Fruit fly (Drosophila melanogaster) whole organism, prepupa: Measurements from ENCODE around the gene JIL-1.

ENCODE experiments used
- Blimp-1 ChIP-seq: fragments of 200-800 bp; sonication (Bioruptor generic); optimal IDR thresholded peaks from 3 replicates; lab custom pipeline; 2017; ENCODE audit warnings: missing biosample characterization, missing genetic modification characterization, mild to moderate bottlenecking, moderate library complexity, missing genetic modification reagents
- CG11294 ChIP-seq: fragments of 200-800 bp; sonication (Bioruptor generic); IDR thresholded peaks from 2 replicates; pipeline ENCODE4 v1.3.6; 2022; ENCODE audit warnings: missing biosample characterization, missing genetic modification characterization
- CG11762 ChIP-seq: fragments of 200-800 bp; sonication (Bioruptor generic); optimal IDR thresholded peaks from 3 replicates; lab custom pipeline; 2016; ENCODE audit warnings: missing biosample characterization, missing genetic modification characterization; ENCODE audit not compliant: insufficient read depth
- CG11902 ChIP-seq: fragments of 200-800 bp; sonication (Bioruptor generic); optimal IDR thresholded peaks from 3 replicates; lab custom pipeline; 2016; ENCODE audit warnings: missing biosample characterization, missing genetic modification characterization
- CG15336 ChIP-seq: fragments of 200-800 bp; sonication (Bioruptor generic); IDR thresholded peaks from 2 replicates; pipeline ENCODE4 v1.3.6; 2022; ENCODE audit warnings: missing biosample characterization, missing genetic modification characterization
- CG16779 ChIP-seq: fragments of 200-800 bp; sonication (Bioruptor generic); optimal IDR thresholded peaks from 3 replicates; lab custom pipeline; 2017; ENCODE audit warnings: missing biosample characterization, mild to moderate bottlenecking, missing genetic modification characterization
- CG3032 ChIP-seq: fragments of 200-800 bp; optimal IDR thresholded peaks from 2 replicates; lab custom pipeline; 2019; ENCODE audit warnings: missing biosample characterization, mild to moderate bottlenecking, missing genetic modification characterization, moderate library complexity
- CG31627 ChIP-seq: fragments of 200-800 bp; sonication (Bioruptor generic); optimal IDR thresholded peaks from 3 replicates; lab custom pipeline; 2016; ENCODE audit warnings: missing biosample characterization, missing genetic modification characterization
- CG32006 ChIP-seq: fragments of 200-800 bp; sonication (Bioruptor generic); optimal IDR thresholded peaks from 3 replicates; lab custom pipeline; 2017; ENCODE audit warnings: missing biosample characterization, mild to moderate bottlenecking, missing genetic modification characterization
- CG34406 ChIP-seq: fragments of 200-800 bp; sonication (Bioruptor generic); optimal IDR thresholded peaks from 3 replicates; lab custom pipeline; 2016; ENCODE audit warnings: missing biosample characterization, missing genetic modification characterization
- CG3919 ChIP-seq: fragments of 200-800 bp; sonication (Bioruptor generic); optimal IDR thresholded peaks from 3 replicates; lab custom pipeline; 2016; ENCODE audit warnings: missing biosample characterization, missing genetic modification characterization
- CG4318 ChIP-seq: fragments of 200-800 bp; sonication (Bioruptor generic); optimal IDR thresholded peaks from 3 replicates; lab custom pipeline; 2017; ENCODE audit warnings: missing biosample characterization, mild to moderate bottlenecking, missing genetic modification characterization
- CG6276 ChIP-seq: fragments of 200-800 bp; sonication (Bioruptor generic); optimal IDR thresholded peaks from 2 replicates; lab custom pipeline; 2017; ENCODE audit warnings: missing biosample characterization, mild to moderate bottlenecking, missing genetic modification characterization
- CG6792 ChIP-seq: fragments of 200-800 bp; sonication (Bioruptor generic); optimal IDR thresholded peaks from 3 replicates; lab custom pipeline; 2016; ENCODE audit warnings: missing biosample characterization, missing genetic modification characterization
- CG6808 ChIP-seq: fragments of 200-800 bp; sonication (Bioruptor generic); optimal IDR thresholded peaks from 3 replicates; lab custom pipeline; 2017; ENCODE audit warnings: missing biosample characterization, missing genetic modification characterization, mild to moderate bottlenecking, moderate library complexity, missing genetic modification reagents
- CG6854 ChIP-seq: fragments of 200-800 bp; sonication (Bioruptor generic); optimal IDR thresholded peaks from 2 replicates; lab custom pipeline; 2017; ENCODE audit warnings: missing biosample characterization, mild to moderate bottlenecking, missing genetic modification characterization
- CG8119 ChIP-seq: fragments of 200-800 bp; sonication (Bioruptor generic); IDR thresholded peaks from 3 replicates; pipeline ENCODE4 v1.3.6; 2022; ENCODE audit warnings: missing biosample characterization, missing genetic modification characterization
- CG8319 ChIP-seq: fragments of 200-800 bp; sonication (Bioruptor generic); optimal IDR thresholded peaks from 3 replicates; lab custom pipeline; 2016; ENCODE audit warnings: missing biosample characterization, missing genetic modification characterization
- CG8632 ChIP-seq: fragments of 200-800 bp; sonication (Bioruptor generic); optimal IDR thresholded peaks from 3 replicates; lab custom pipeline; 2016; ENCODE audit warnings: missing biosample characterization, missing genetic modification characterization
- CG9139 ChIP-seq: fragments of 200-800 bp; sonication (Bioruptor generic); optimal IDR thresholded peaks from 3 replicates; lab custom pipeline; 2017; ENCODE audit warnings: missing biosample characterization, mild to moderate bottlenecking, missing genetic modification characterization
- Eip75B ChIP-seq: fragments of 200-800 bp; sonication (Bioruptor generic); optimal IDR thresholded peaks from 3 replicates; lab custom pipeline; 2016; ENCODE audit warnings: missing biosample characterization, missing genetic modification characterization
- Eip78C ChIP-seq: fragments of 200-800 bp; sonication (Bioruptor generic); peaks from one replicate; lab custom pipeline; 2016; ENCODE audit warnings: missing biosample characterization, missing genetic modification characterization
- Eip93F ChIP-seq: fragments of 200-800 bp; sonication (Bioruptor generic); optimal IDR thresholded peaks from 2 replicates; lab custom pipeline; 2016; ENCODE audit warnings: missing biosample characterization, mild to moderate bottlenecking, missing genetic modification characterization
- Hr39 ChIP-seq: fragments of 200-800 bp; sonication (Bioruptor generic); optimal IDR thresholded peaks from 2 replicates; lab custom pipeline; 2016; ENCODE audit warnings: missing biosample characterization, missing genetic modification characterization
- Hr4 ChIP-seq: fragments of 200-800 bp; sonication (Bioruptor generic); optimal IDR thresholded peaks from 3 replicates; lab custom pipeline; 2016; ENCODE audit warnings: missing biosample characterization, missing genetic modification characterization
- Lpt ChIP-seq: fragments of 200-800 bp; sonication (Bioruptor generic); optimal IDR thresholded peaks from 3 replicates; lab custom pipeline; 2016; ENCODE audit warnings: missing biosample characterization, missing genetic modification characterization
- Met ChIP-seq: fragments of 200-800 bp; sonication (Bioruptor generic); optimal IDR thresholded peaks from 3 replicates; lab custom pipeline; 2016; ENCODE audit warnings: missing biosample characterization, missing genetic modification characterization
- Smox ChIP-seq: fragments of 200-800 bp; sonication (Bioruptor generic); optimal IDR thresholded peaks from 3 replicates; lab custom pipeline; 2016; ENCODE audit warnings: missing biosample characterization, missing genetic modification characterization
- Sox15 ChIP-seq: fragments of 200-800 bp; sonication (Bioruptor generic); optimal IDR thresholded peaks from 3 replicates; lab custom pipeline; 2016; ENCODE audit warnings: missing biosample characterization, missing genetic modification characterization
- achi ChIP-seq: fragments of 200-800 bp; sonication (Bioruptor generic); optimal IDR thresholded peaks from 3 replicates; lab custom pipeline; 2016; ENCODE audit warnings: missing biosample characterization, missing genetic modification characterization
- acj6 ChIP-seq: fragments of 200-800 bp; sonication (Bioruptor generic); optimal IDR thresholded peaks from 3 replicates; lab custom pipeline; 2016; ENCODE audit warnings: missing biosample characterization, missing genetic modification characterization
- dsx ChIP-seq: fragments of 200-800 bp; optimal IDR thresholded peaks from 3 replicates; lab custom pipeline; 2019; ENCODE audit warnings: missing biosample characterization, mild to moderate bottlenecking, missing genetic modification characterization, moderate library complexity; ENCODE audit not compliant: poor library complexity, severe bottlenecking
- eg ChIP-seq: fragments of 200-800 bp; sonication (Bioruptor generic); IDR thresholded peaks from 3 replicates; pipeline ENCODE4 v1.3.6; 2022; ENCODE audit warnings: missing biosample characterization, missing genetic modification characterization
- fd59A ChIP-seq: fragments of 200-800 bp; sonication (Bioruptor generic); optimal IDR thresholded peaks from 2 replicates; lab custom pipeline; 2017; ENCODE audit warnings: missing biosample characterization, mild to moderate bottlenecking, missing genetic modification characterization, missing genetic modification reagents
- fd85E ChIP-seq: fragments of 200-800 bp; sonication (Bioruptor generic); optimal IDR thresholded peaks from 3 replicates; lab custom pipeline; 2016; ENCODE audit warnings: missing biosample characterization, missing genetic modification characterization
- fkh ChIP-seq: fragments of 200-800 bp; sonication (Bioruptor generic); optimal IDR thresholded peaks from 3 replicates; lab custom pipeline; 2017; ENCODE audit warnings: missing biosample characterization, mild to moderate bottlenecking, missing genetic modification characterization, moderate library complexity
- lz ChIP-seq: fragments of 200-800 bp; sonication (Bioruptor generic); optimal IDR thresholded peaks from 3 replicates; lab custom pipeline; 2016; ENCODE audit warnings: missing biosample characterization, missing genetic modification characterization
- pdm3 ChIP-seq: fragments of 200-800 bp; sonication (Bioruptor generic); optimal IDR thresholded peaks from 3 replicates; lab custom pipeline; 2016; ENCODE audit warnings: missing biosample characterization, missing genetic modification characterization
- salr ChIP-seq, 2 experiments: fragments of 200-800 bp; sonication (Bioruptor generic); optimal IDR thresholded peaks; 3 replicates each; lab custom pipeline; 2016 to 2018; ENCODE audit warnings: missing biosample characterization in 2 of 2, missing genetic modification characterization in 2 of 2, mild to moderate bottlenecking in 1 of 2
- spab ChIP-seq: fragments of 200-800 bp; sonication (Bioruptor generic); optimal IDR thresholded peaks from 2 replicates; lab custom pipeline; 2017; ENCODE audit warnings: missing biosample characterization, mild to moderate bottlenecking, missing genetic modification characterization, missing genetic modification reagents
- ss ChIP-seq, 2 experiments: fragments of 200-800 bp; sonication (Bioruptor generic); optimal IDR thresholded peaks; 2 replicates in 1 of 2; 3 replicates in 1 of 2; lab custom pipeline; 2017 to 2018; ENCODE audit warnings: mild to moderate bottlenecking in 2 of 2, missing biosample characterization in 2 of 2, missing genetic modification characterization in 2 of 2, moderate library complexity in 1 of 2
- svp ChIP-seq: fragments of 200-800 bp; sonication (Bioruptor generic); peaks from one replicate; lab custom pipeline; 2016; ENCODE audit warnings: missing biosample characterization, missing genetic modification characterization

The JIL-1 gene

DNA sequence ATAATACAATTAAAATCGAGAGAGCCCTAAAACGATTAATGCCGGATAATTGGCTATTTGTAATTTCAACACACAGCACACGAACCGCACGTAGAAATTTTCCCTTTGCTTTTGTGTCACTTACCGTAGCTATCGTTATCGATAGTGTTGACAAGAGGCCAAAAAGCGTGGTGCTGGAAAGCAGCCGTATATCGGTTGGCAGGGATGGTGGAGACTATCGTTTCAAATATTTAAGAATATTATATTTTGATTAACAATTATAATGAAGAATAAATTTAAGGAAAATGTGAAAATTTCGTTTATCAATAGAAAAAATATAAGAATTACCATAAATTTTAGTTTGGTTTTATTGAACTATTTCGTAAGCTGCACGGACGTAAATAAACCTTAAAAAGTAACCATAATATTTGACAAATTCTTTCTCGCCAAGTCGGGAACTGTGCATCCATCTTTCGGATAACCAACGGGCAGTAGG is at the start of gene JIL-1 (continued):
- TF ChIP-seq CG4318 (GFP tag; lab: Kevin White, UChicago) (no peak), spab (GFP tag; lab: Kevin White, UChicago) (no peak), fkh (GFP tag; lab: Kevin White, UChicago) (peak; percentile 9), CG11294 (GFP tag; lab: Robert Waterston, UW) (peak; percentile 32; the same call in 1 of the 2 replicates), fd59A (GFP tag; lab: Kevin White, UChicago) (no peak), CG6792 (GFP tag; lab: Kevin White, UChicago) (peak; percentile 1), CG16779 (no peak), CG3919 (GFP tag; lab: Kevin White, UChicago) (peak; percentile 57)

DNA sequence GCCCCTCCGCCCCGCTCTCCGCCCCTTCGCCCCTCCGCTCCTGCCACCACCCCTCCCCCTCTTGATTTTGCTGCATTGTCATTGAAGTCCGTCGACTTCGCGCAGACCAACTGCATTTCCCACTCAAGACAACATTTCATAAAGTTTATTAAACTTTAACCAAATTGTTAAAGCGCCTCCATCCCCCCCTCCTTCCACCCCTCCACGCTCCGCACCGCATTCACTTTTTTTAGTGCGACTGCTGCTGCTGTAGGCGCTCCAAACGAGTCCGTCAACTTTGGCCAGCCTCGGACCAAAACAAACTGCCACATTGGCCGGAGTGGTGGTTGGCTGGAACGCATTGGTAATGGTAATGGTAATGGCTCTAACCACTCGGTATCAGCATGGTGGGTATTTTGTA is 45.9 kb upstream of the JIL-1 start:
- TF ChIP-seq CG3032 (tag; lab: Kevin White, UChicago) (no peak), eg (GFP tag; lab: Robert Waterston, UW) (peak; percentile 57; the same call in 1 of the 3 replicates), svp (no peak), Sox15 (GFP tag; lab: Kevin White, UChicago) (no peak), pdm3 (GFP tag; lab: Kevin White, UChicago) (no peak), CG8119 (GFP tag; lab: Robert Waterston, UW) (peak; percentile 25; the same call in 1 of the 3 replicates), spab (GFP tag; lab: Kevin White, UChicago) (no peak), Lpt (peak; percentile 54), lz (GFP tag; lab: Kevin White, UChicago) (no peak), achi (GFP tag; lab: Kevin White, UChicago) (no peak), CG6276 (GFP tag; lab: Kevin White, UChicago) (peak; percentile 37)

DNA sequence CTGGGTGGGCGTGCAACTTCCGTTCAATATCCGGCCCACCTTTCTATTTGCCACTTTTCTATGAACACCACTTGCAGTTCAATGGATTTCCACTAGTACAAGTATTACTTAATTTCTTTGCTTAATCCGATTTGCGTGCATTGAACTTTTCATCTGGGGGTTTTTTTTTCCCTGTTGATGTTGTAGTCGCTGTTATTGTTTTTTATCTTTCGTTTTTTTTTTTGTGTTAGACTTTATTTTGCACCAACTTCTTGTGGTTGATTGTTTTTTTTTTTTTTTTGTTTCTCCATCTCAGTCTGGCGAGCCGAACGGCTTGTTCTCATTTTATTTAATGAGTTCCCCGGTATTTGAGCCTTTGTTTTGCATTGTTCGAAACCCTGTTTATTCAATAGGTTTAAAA is 43.4 kb upstream of the JIL-1 start:
- peak; percentile 46 for TF ChIP-seq CG8632 (GFP tag; lab: Kevin White, UChicago)
- no peak for TF ChIP-seq Blimp-1
- TF ChIP-seq Hr39 (GFP tag; lab: Kevin White, UChicago) = no peak
- no peak for TF ChIP-seq CG6854 (GFP tag; lab: Kevin White, UChicago)
- TF ChIP-seq CG34406 (GFP tag; lab: Kevin White, UChicago) = no peak
- peak; percentile 68 for TF ChIP-seq CG6808 (GFP tag; lab: Kevin White, UChicago)
- no peak for TF ChIP-seq Hr4 (GFP tag; lab: Kevin White, UChicago)
- no peak for TF ChIP-seq pdm3 (GFP tag; lab: Kevin White, UChicago)
- no peak for TF ChIP-seq Eip75B (GFP tag; lab: Kevin White, UChicago)
- no peak for TF ChIP-seq Met (GFP tag; lab: Kevin White, UChicago)
- TF ChIP-seq CG15336 (GFP tag; lab: Robert Waterston, UW) = 0 out of 2 replicates have a peak, but pooled peaks have one; percentile 7
- TF ChIP-seq Sox15 (GFP tag; lab: Kevin White, UChicago) = no peak
- TF ChIP-seq ss (GFP tag; optimal IDR thresholded peaks at IDR 0.05; lab: Kevin White, UChicago) = peak; percentile 66 to 74
- TF ChIP-seq salr (GFP tag; optimal IDR thresholded peaks at IDR 0.05; lab: Kevin White, UChicago) = no peak
- TF ChIP-seq CG11902 (GFP tag; lab: Kevin White, UChicago) = no peak
- TF ChIP-seq CG8119 (GFP tag; lab: Robert Waterston, UW) = no peak
- TF ChIP-seq fkh (GFP tag; lab: Kevin White, UChicago) = no peak
- no peak for TF ChIP-seq CG11762
- TF ChIP-seq CG4318 (GFP tag; lab: Kevin White, UChicago) = no peak
- no peak for TF ChIP-seq acj6
- TF ChIP-seq CG9139 (GFP tag; lab: Kevin White, UChicago) = peak; percentile 63
- TF ChIP-seq Eip78C = peak; percentile 70
- TF ChIP-seq CG6276 (GFP tag; lab: Kevin White, UChicago) = no peak
- TF ChIP-seq dsx (GFP tag; lab: Kevin White, UChicago) = peak; percentile 52
- no peak for TF ChIP-seq CG16779
- no peak for TF ChIP-seq lz (GFP tag; lab: Kevin White, UChicago)
- TF ChIP-seq CG3032 (tag; lab: Kevin White, UChicago) = no peak
- no peak for TF ChIP-seq fd85E (GFP tag; lab: Kevin White, UChicago)
- no peak for TF ChIP-seq Smox
- no peak for TF ChIP-seq CG8319 (GFP tag; lab: Kevin White, UChicago)
- no peak for TF ChIP-seq Eip93F (GFP tag; lab: Kevin White, UChicago)
- no peak for TF ChIP-seq fd59A (GFP tag; lab: Kevin White, UChicago)
- TF ChIP-seq achi (GFP tag; lab: Kevin White, UChicago) = no peak
- no peak for TF ChIP-seq Lpt
- TF ChIP-seq CG31627 = no peak
- TF ChIP-seq eg (GFP tag; lab: Robert Waterston, UW) = no peak
- TF ChIP-seq CG32006 (GFP tag; lab: Kevin White, UChicago) = no peak
- TF ChIP-seq CG11294 (GFP tag; lab: Robert Waterston, UW) = no peak
